Worm (Caenorhabditis elegans) whole organism, L4 larva: ENCODE measurements around the gene Y22D7AL.7.
A peak's percentile ranks its signal among the peaks of the same experiment; 100 is the strongest.

Source experiments
- ceh-28 ChIP-seq: fragments of 150-350 bp; optimal IDR thresholded peaks from 2 replicates; lab custom pipeline; 2014; ENCODE audit warnings: missing biosample characterization, missing genetic modification reagents, missing genetic modification characterization
- ceh-82 ChIP-seq: sonication (generic microtip); optimal IDR thresholded peaks from 2 replicates; lab custom pipeline; 2017; ENCODE audit warnings: missing biosample characterization, missing genetic modification characterization
- hlh-11 ChIP-seq: fragments of 200-800 bp; sonication (Bioruptor generic); optimal IDR thresholded peaks from 2 replicates; lab custom pipeline; 2018; ENCODE audit warnings: mild to moderate bottlenecking, missing genetic modification characterization, missing compliant biosample characterization
- lir-3 ChIP-seq: sonication (generic microtip); optimal IDR thresholded peaks from 2 replicates; lab custom pipeline; 2016; ENCODE audit warnings: mild to moderate bottlenecking, missing genetic modification characterization, missing compliant biosample characterization
- lsy-2 ChIP-seq, 2 experiments: fragments of 150-350 bp in 1 of 2; sonication (generic microtip) in 1 of 2; optimal IDR thresholded peaks; 2 replicates each; lab custom pipeline; 2014 to 2017; ENCODE audit warnings: missing biosample characterization in 2 of 2, missing genetic modification characterization in 2 of 2
- nhr-28 ChIP-seq: fragments of 150-350 bp; optimal IDR thresholded peaks from 2 replicates; lab custom pipeline; 2014; ENCODE audit warnings: missing biosample characterization, missing genetic modification characterization
- nhr-41 ChIP-seq: fragments of 200-800 bp; sonication (Bioruptor generic); IDR thresholded peaks from 2 replicates; pipeline ENCODE4 v1.3.6; 2022; ENCODE audit warnings: missing genetic modification reagents, missing genetic modification characterization, missing compliant biosample characterization
- skn-1 ChIP-seq: fragments of 150-350 bp; optimal IDR thresholded peaks from 2 replicates; lab custom pipeline; 2014; ENCODE audit warnings: missing biosample characterization, missing genetic modification characterization
- snpc-4 ChIP-seq: fragments of 150-350 bp; optimal IDR thresholded peaks from 2 replicates; lab custom pipeline; 2014; ENCODE audit warnings: missing biosample characterization, missing genetic modification characterization
- unc-130 ChIP-seq: sonication (generic microtip); optimal IDR thresholded peaks from 2 replicates; lab custom pipeline; 2016; ENCODE audit warnings: missing genetic modification reagents, missing genetic modification characterization, missing compliant biosample characterization

- TF ChIP-seq lsy-2 (tag; optimal IDR thresholded peaks at IDR 0.05; lab: Kevin White, UChicago), result no peak
- no peak for TF ChIP-seq nhr-28 (tag; lab: Kevin White, UChicago)
- TF ChIP-seq unc-130 (GFP tag; lab: Kevin White, UChicago), result no peak
- TF ChIP-seq snpc-4 (tag; lab: Kevin White, UChicago), result no peak
- no peak for TF ChIP-seq ceh-82 (tag; lab: Kevin White, UChicago)
- TF ChIP-seq ceh-28 (tag; lab: Kevin White, UChicago), result peak; percentile 91
- no peak for TF ChIP-seq nhr-41
- TF ChIP-seq skn-1, result no peak
- TF ChIP-seq hlh-11 (tag; lab: Kevin White, UChicago), result no peak
- no peak for TF ChIP-seq lir-3 (tag; lab: Kevin White, UChicago)
Observed at ce11 chrIII:1584216-1584715, 7.7 kb downstream of the Y22D7AL.7 start.
